Worm (Caenorhabditis elegans) whole organism, midembryonic: ENCODE measurements around the gene aqp-4.

Experiments used
- T22C8.4 ChIP-seq: fragments of 200-800 bp; sonication (Bioruptor generic); IDR thresholded peaks from 2 replicates; pipeline ENCODE4 v1.3.6; 2022; ENCODE audit warnings: missing genetic modification characterization, missing compliant biosample characterization
- klf-2 ChIP-seq: fragments of 200-800 bp; sonication (Bioruptor generic); conservative IDR thresholded peaks from 2 replicates; pipeline ENCODE4 v1.3.6; 2022; ENCODE audit warnings: missing genetic modification reagents, missing genetic modification characterization, missing compliant biosample characterization
- ztf-23 ChIP-seq: fragments of 200-800 bp; sonication (Bioruptor generic); IDR thresholded peaks from 2 replicates; pipeline ENCODE4 v1.3.6; 2022; ENCODE audit warnings: missing genetic modification reagents, missing genetic modification characterization, missing compliant biosample characterization

- no peak for TF ChIP-seq klf-2 (GFP tag; lab: Robert Waterston, UW)
- no peak for TF ChIP-seq ztf-23 (GFP tag; lab: Robert Waterston, UW)
- TF ChIP-seq T22C8.4 (GFP tag; lab: Robert Waterston, UW): no peak
Measured at ce11 chrV:9701861-9702260, 35.5 kb upstream of the aqp-4 start.
